Worm (Caenorhabditis elegans) whole organism, late embryonic: ENCODE data around the gene K08H2.4.

Source experiments
- C08G9.2 ChIP-seq: sonication (generic microtip); optimal IDR thresholded peaks from 2 replicates; lab custom pipeline; 2016; ENCODE audit warnings: mild to moderate bottlenecking, missing genetic modification characterization, moderate library complexity, missing compliant biosample characterization
- ama-1 ChIP-seq: fragments of 150-350 bp; optimal IDR thresholded peaks from 2 replicates; lab custom pipeline; 2014
- ceh-34 ChIP-seq: sonication (generic microtip); optimal IDR thresholded peaks from 2 replicates; lab custom pipeline; 2016; ENCODE audit warnings: mild to moderate bottlenecking, missing genetic modification characterization, missing compliant biosample characterization
- ceh-9 ChIP-seq: sonication (generic microtip); optimal IDR thresholded peaks from 2 replicates; lab custom pipeline; 2016; ENCODE audit warnings: mild to moderate bottlenecking, missing genetic modification characterization, inconsistent platforms, missing compliant biosample characterization
- fkh-10 ChIP-seq: fragments of 150-350 bp; optimal IDR thresholded peaks from 2 replicates; lab custom pipeline; 2014; ENCODE audit warnings: missing biosample characterization, missing genetic modification reagents, missing genetic modification characterization
- pros-1 ChIP-seq: fragments of 150-350 bp; optimal IDR thresholded peaks from 2 replicates; lab custom pipeline; 2014; ENCODE audit warnings: missing biosample characterization, missing genetic modification reagents, missing genetic modification characterization
- unc-3 ChIP-seq, 2 experiments: fragments of 200-800 bp in 1 of 2; sonication (Bioruptor generic) in 1 of 2; sonication (generic microtip) in 1 of 2; conservative IDR thresholded peaks in 1 of 2; optimal IDR thresholded peaks in 1 of 2; 2 replicates each; pipeline versions ENCODE4 v1.3.6 to Lab custom; 2016 to 2022; ENCODE audit warnings: missing compliant biosample characterization in 2 of 2, missing genetic modification characterization in 2 of 2, missing genetic modification reagents in 1 of 2

- TF ChIP-seq C08G9.2 (no peak), ceh-9 (tag; lab: Kevin White, UChicago) (no peak), pros-1 (tag; lab: Kevin White, UChicago) (no peak), fkh-10 (no peak), unc-3 (GFP tag; conservative IDR thresholded peaks at IDR 0.05; lab: Robert Waterston, UW) (no peak), unc-3 (tag; optimal IDR thresholded peaks at IDR 0.05; lab: Kevin White, UChicago) (no peak), ama-1 (lab: Kevin White, UChicago) (no peak), ceh-34 (tag; lab: Kevin White, UChicago) (no peak)
Observed at ce11 chrX:13226614-13227096, 11.6 kb upstream of the K08H2.4 start, which contains the start of gene skr-21.
